Fruit fly (Drosophila melanogaster) whole organism, pupa: ENCODE measurements around the gene grnd.

ENCODE experiments used
- CG10348 ChIP-seq: fragments of 200-800 bp; sonication (Bioruptor generic); IDR thresholded peaks from 2 replicates; pipeline ENCODE4 v1.3.6; 2022; ENCODE audit warnings: missing biosample characterization, missing genetic modification characterization
- CG12605 ChIP-seq: fragments of 200-800 bp; sonication (Bioruptor generic); IDR thresholded peaks from 2 replicates; pipeline ENCODE4 v1.3.6; 2022; ENCODE audit warnings: missing biosample characterization, missing genetic modification characterization
- CG13204 ChIP-seq: fragments of 200-800 bp; sonication (Bioruptor generic); optimal IDR thresholded peaks from 2 replicates; lab custom pipeline; 2018; ENCODE audit warnings: missing biosample characterization, mild to moderate bottlenecking, missing genetic modification characterization, moderate library complexity
- CG14655 ChIP-seq: fragments of 200-800 bp; sonication (Bioruptor generic); optimal IDR thresholded peaks from 3 replicates; lab custom pipeline; 2017; ENCODE audit warnings: mild to moderate bottlenecking, missing biosample characterization, missing genetic modification reagents, missing genetic modification characterization
- CG15710 ChIP-seq: fragments of 200-800 bp; sonication (Bioruptor generic); optimal IDR thresholded peaks from 2 replicates; lab custom pipeline; 2018; ENCODE audit warnings: missing biosample characterization, mild to moderate bottlenecking, missing genetic modification characterization, moderate library complexity
- CG17806 ChIP-seq: fragments of 200-800 bp; sonication (Bioruptor generic); optimal IDR thresholded peaks from 2 replicates; lab custom pipeline; 2018; ENCODE audit warnings: missing biosample characterization, mild to moderate bottlenecking, missing genetic modification characterization, moderate library complexity
- CG32121 ChIP-seq: fragments of 200-800 bp; sonication (Bioruptor generic); IDR thresholded peaks from 2 replicates; pipeline ENCODE4 v1.3.6; 2022; ENCODE audit warnings: missing biosample characterization, missing genetic modification characterization
- CG34367 ChIP-seq: fragments of 200-800 bp; sonication (Bioruptor generic); optimal IDR thresholded peaks from 2 replicates; lab custom pipeline; 2018; ENCODE audit warnings: missing biosample characterization, mild to moderate bottlenecking, missing genetic modification characterization
- CG4496 ChIP-seq: fragments of 200-800 bp; sonication (Bioruptor generic); IDR thresholded peaks from 3 replicates; pipeline ENCODE4 v1.3.6; 2022; ENCODE audit warnings: missing biosample characterization, missing genetic modification characterization
- CG8159 ChIP-seq: fragments of 200-800 bp; sonication (Bioruptor generic); optimal IDR thresholded peaks from 3 replicates; lab custom pipeline; 2018; ENCODE audit warnings: missing biosample characterization, mild to moderate bottlenecking, missing genetic modification characterization, moderate library complexity
- CG8301 ChIP-seq: fragments of 200-800 bp; sonication (Bioruptor generic); optimal IDR thresholded peaks from 2 replicates; lab custom pipeline; 2018; ENCODE audit warnings: missing biosample characterization, mild to moderate bottlenecking, missing genetic modification characterization
- CG9948 ChIP-seq: fragments of 200-800 bp; sonication (Bioruptor generic); optimal IDR thresholded peaks from 2 replicates; lab custom pipeline; 2018; ENCODE audit warnings: missing biosample characterization, mild to moderate bottlenecking, missing genetic modification characterization, moderate library complexity
- D1 ChIP-seq: fragments of 200-800 bp; sonication (Bioruptor generic); optimal IDR thresholded peaks from 2 replicates; lab custom pipeline; 2018; ENCODE audit warnings: missing biosample characterization, mild to moderate bottlenecking, missing genetic modification characterization, moderate library complexity
- EcR ChIP-seq: fragments of 200-800 bp; sonication (Bioruptor generic); optimal IDR thresholded peaks from 3 replicates; lab custom pipeline; 2019; ENCODE audit warnings: missing biosample characterization, missing genetic modification characterization, mild to moderate bottlenecking, moderate library complexity, missing genetic modification reagents
- Ets98B ChIP-seq: fragments of 200-800 bp; sonication (Bioruptor generic); IDR thresholded peaks from 2 replicates; pipeline ENCODE4 v1.3.6; 2022; ENCODE audit warnings: missing biosample characterization, missing genetic modification characterization
- Pif1A ChIP-seq: fragments of 200-800 bp; sonication (Bioruptor generic); optimal IDR thresholded peaks from 3 replicates; lab custom pipeline; 2016; ENCODE audit warnings: missing biosample characterization, missing genetic modification characterization
- Pif1B ChIP-seq: fragments of 200-800 bp; sonication (Bioruptor generic); optimal IDR thresholded peaks from 3 replicates; lab custom pipeline; 2016; ENCODE audit warnings: missing biosample characterization, missing genetic modification characterization
- Snoo ChIP-seq: fragments of 200-800 bp; sonication (Bioruptor generic); optimal IDR thresholded peaks from 3 replicates; lab custom pipeline; 2017; ENCODE audit warnings: missing biosample characterization, mild to moderate bottlenecking, missing genetic modification characterization, inconsistent platforms
- fd96Ca ChIP-seq: fragments of 200-800 bp; sonication (Bioruptor generic); IDR thresholded peaks from 3 replicates; pipeline ENCODE4 v1.3.6; 2022; ENCODE audit warnings: missing biosample characterization, missing genetic modification characterization
- gl ChIP-seq: fragments of 200-800 bp; sonication (Bioruptor generic); optimal IDR thresholded peaks from 2 replicates; lab custom pipeline; 2018; ENCODE audit warnings: missing biosample characterization, mild to moderate bottlenecking, missing genetic modification characterization
- rn ChIP-seq: fragments of 200-800 bp; sonication (Bioruptor generic); IDR thresholded peaks from 2 replicates; pipeline ENCODE4 v1.3.6; 2022; ENCODE audit warnings: missing biosample characterization, missing genetic modification characterization

grnd gene

DNA sequence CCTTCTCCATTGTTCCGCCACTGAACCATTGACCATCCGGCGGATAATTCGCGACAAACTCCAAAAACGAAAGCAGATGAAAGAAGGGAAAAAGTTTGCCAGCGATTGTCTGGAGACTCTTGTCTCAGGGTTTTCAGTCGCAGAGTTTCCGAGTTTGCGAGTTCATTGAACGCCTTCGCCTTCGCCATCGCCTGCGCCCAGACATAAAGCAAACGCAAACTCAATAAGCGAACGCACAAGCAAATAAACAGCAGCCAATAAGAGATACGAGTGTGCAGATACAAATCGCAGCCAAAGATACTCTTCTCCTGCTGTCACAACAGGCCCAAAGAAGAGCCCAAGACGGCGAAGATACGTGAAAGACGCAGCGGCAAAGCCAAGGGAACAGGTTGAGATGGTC lies 18.5 kb upstream of the grnd start:
- TF ChIP-seq fd96Ca (GFP tag; lab: Robert Waterston, UW): 0 out of 3 replicates have a peak, but pooled peaks have one; percentile 10
- TF ChIP-seq CG12605 (GFP tag; lab: Robert Waterston, UW): no peak
- no peak for TF ChIP-seq CG34367 (tag; lab: Kevin White, UChicago)
- no peak for TF ChIP-seq CG10348 (GFP tag; lab: Robert Waterston, UW)
- TF ChIP-seq CG13204: no peak
- no peak for TF ChIP-seq CG8301 (tag; lab: Kevin White, UChicago)
- no peak for TF ChIP-seq CG9948
- TF ChIP-seq gl (tag; lab: Kevin White, UChicago): no peak
- TF ChIP-seq CG32121 (GFP tag; lab: Robert Waterston, UW): no peak
- TF ChIP-seq Pif1A (GFP tag; lab: Kevin White, UChicago): no peak
- TF ChIP-seq CG15710: no peak
- TF ChIP-seq EcR (GFP tag; lab: Kevin White, UChicago): peak; percentile 77
- TF ChIP-seq, all 21 proteins: peak for 2

DNA sequence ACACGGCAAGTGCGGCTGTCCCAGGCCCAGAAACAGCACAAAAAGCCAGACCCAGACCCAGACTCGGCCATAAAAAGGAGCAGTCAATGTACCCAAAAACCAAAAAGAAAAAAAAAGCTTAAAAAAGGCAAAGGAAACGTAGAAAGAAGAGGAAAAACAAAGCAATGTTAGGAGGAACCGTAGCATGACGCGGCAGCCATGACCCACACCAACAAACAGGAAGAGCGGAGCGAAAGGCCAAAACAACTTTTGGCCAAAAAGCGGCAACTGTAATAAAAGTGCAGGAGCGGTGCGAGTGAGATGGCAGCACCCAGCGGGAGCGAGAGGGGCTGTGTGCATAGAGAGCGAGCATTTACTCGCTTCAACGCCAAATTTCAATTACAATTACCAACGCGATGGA lies 17.8 kb upstream of the grnd start:
- TF ChIP-seq CG13204 (peak; percentile 37), fd96Ca (GFP tag; lab: Robert Waterston, UW) (peak; percentile 63; the same call in 1 of the 3 replicates), EcR (GFP tag; lab: Kevin White, UChicago) (peak; percentile 33), Pif1A (GFP tag; lab: Kevin White, UChicago) (peak; percentile 31), CG12605 (GFP tag; lab: Robert Waterston, UW) (peak; percentile 31; the same call in 1 of the 2 replicates), CG4496 (GFP tag; lab: Robert Waterston, UW) (peak; percentile 56; the same call in 2 of the 3 replicates), Snoo (tag; lab: Kevin White, UChicago) (no peak), CG14655 (GFP tag; lab: Kevin White, UChicago) (no peak)

DNA sequence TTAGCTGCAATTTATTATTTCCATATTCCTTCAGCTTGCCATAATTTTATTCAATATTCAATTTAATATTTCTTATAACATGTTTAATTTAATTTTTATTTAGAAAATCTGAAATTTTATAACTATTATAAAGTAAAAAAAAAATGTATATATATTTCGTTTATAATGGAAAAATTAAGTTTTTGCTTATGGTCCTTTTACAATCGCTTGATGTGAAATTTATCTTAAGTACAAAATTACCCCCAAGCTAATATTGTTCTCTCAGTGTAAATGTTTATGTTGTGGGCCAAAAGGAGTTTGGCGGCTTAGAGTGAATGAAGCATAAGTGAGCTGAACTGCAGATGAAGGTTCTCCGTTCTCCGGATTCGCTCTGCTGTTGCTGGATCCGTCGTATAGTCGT lies 17.2 kb upstream of the grnd start:
- TF ChIP-seq CG4496 (GFP tag; lab: Robert Waterston, UW): peak; percentile 7; the same call in 1 of the 3 replicates
- no peak for TF ChIP-seq Ets98B (GFP tag; lab: Robert Waterston, UW)
- no peak for TF ChIP-seq CG12605 (GFP tag; lab: Robert Waterston, UW)
- 0 out of 2 replicates have a peak, but pooled peaks have one; percentile 12 for TF ChIP-seq rn
- no peak for TF ChIP-seq Pif1A (GFP tag; lab: Kevin White, UChicago)
- peak; percentile 41 for TF ChIP-seq CG34367 (tag; lab: Kevin White, UChicago)
- peak; percentile 80 for TF ChIP-seq CG8159 (tag; lab: Kevin White, UChicago)
- TF ChIP-seq Pif1B (GFP tag; lab: Kevin White, UChicago): no peak
- TF ChIP-seq CG15710: peak; percentile 58
- TF ChIP-seq Snoo (tag; lab: Kevin White, UChicago): peak; percentile 45
- no peak for TF ChIP-seq EcR (GFP tag; lab: Kevin White, UChicago)
- no peak; the same call in 2 of the 3 replicates for TF ChIP-seq fd96Ca (GFP tag; lab: Robert Waterston, UW)
- peak; percentile 48 for TF ChIP-seq CG8301 (tag; lab: Kevin White, UChicago)
- TF ChIP-seq CG32121 (GFP tag; lab: Robert Waterston, UW): no peak
- no peak for TF ChIP-seq CG10348 (GFP tag; lab: Robert Waterston, UW)
- TF ChIP-seq CG13204: no peak
- peak; percentile 63 for TF ChIP-seq D1 (tag; lab: Kevin White, UChicago)
- TF ChIP-seq CG17806 (tag; lab: Kevin White, UChicago): peak; percentile 67
- TF ChIP-seq CG14655 (GFP tag; lab: Kevin White, UChicago): peak; percentile 70
- no peak for TF ChIP-seq gl (tag; lab: Kevin White, UChicago)
- peak; percentile 74 for TF ChIP-seq CG9948

DNA sequence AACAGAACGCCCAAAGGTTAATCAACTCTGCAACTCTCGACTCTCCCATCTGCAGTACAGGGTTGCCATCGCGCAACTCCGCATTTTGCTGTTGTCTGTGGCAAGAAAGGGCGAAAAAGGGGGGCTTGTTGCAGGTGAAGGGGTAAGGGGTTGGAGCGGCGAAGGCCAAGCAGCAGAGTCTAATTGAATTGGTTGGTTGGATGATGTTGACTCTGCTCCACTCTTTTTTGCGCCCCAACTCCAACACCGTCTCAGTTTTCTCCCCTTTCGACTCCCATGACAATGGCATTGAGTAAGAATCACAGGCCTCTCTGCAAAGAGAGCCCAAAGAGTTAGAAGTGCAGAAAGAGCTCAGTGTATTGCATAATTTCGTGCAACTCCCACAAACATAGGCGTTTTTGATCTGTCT lies 16.6 kb upstream of the grnd start:
- no peak for TF ChIP-seq CG34367 (tag; lab: Kevin White, UChicago)
- TF ChIP-seq Snoo (tag; lab: Kevin White, UChicago): no peak
- peak; percentile 25 for TF ChIP-seq CG8301 (tag; lab: Kevin White, UChicago)
- TF ChIP-seq EcR (GFP tag; lab: Kevin White, UChicago): peak; percentile 99
- TF ChIP-seq rn: peak; percentile 62
- TF ChIP-seq Ets98B (GFP tag; lab: Robert Waterston, UW): peak; percentile 79
- TF ChIP-seq CG4496 (GFP tag; lab: Robert Waterston, UW): peak; percentile 71
- peak; percentile 31 for TF ChIP-seq CG14655 (GFP tag; lab: Kevin White, UChicago)
- TF ChIP-seq CG15710: no peak
- peak; percentile 15 for TF ChIP-seq Pif1A (GFP tag; lab: Kevin White, UChicago)
- no peak for TF ChIP-seq CG13204
- no peak for TF ChIP-seq CG17806 (tag; lab: Kevin White, UChicago)
- peak; percentile 75; the same call in 2 of the 3 replicates for TF ChIP-seq fd96Ca (GFP tag; lab: Robert Waterston, UW)

DNA sequence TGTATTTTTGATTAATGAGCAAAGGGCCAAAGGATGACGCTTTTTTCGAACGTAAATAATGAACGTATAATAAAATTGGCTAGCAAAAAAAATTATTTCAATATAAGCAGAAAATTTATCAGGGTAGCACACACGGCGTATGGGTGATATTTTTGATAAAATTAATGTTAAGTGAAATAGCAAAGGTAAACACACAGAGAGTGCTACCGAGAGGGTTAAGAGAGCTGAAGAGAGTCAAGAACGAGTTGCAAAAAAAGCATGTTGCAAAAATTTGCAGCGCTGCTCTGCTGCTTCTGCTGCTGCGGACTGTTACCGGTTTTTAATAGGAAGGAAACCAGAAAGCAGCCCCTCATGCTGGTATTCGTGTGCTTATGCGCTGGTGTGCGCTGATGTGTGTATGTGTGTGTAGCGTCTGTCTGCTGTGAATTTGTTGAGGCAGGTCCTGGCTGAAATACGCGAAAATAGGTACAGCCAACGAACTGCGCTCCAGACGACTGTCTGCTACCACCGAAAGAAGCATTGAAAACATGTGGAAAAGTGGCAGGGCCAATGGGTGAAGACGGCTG lies 15.6 kb upstream of the grnd start:
- TF ChIP-seq CG14655 (GFP tag; lab: Kevin White, UChicago) (no peak), EcR (GFP tag; lab: Kevin White, UChicago) (peak; percentile 91), Snoo (tag; lab: Kevin White, UChicago) (peak; percentile 47), CG32121 (GFP tag; lab: Robert Waterston, UW) (no peak), CG17806 (tag; lab: Kevin White, UChicago) (no peak), Pif1A (GFP tag; lab: Kevin White, UChicago) (no peak), CG4496 (GFP tag; lab: Robert Waterston, UW) (peak; percentile 57; the same call in 1 of the 3 replicates)

DNA sequence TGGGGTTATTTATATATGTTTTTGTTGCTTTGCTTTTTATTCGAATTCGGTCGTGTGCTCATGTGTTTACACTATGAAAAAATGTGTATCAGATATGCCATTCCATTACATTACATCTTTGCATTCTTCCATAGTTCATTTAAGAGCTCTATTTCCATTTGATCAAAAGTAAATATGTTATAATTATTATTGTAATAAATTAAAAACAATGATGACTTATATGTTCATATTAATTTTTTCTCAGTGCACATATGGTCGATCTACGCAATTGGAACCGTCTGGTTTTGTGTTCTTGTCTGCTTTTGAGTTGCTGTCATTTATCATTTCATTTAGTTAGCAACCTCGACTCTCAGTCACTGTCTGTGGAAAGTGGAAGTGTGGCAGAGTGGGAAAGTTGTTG lies 7.8 kb upstream of the grnd start:
- TF ChIP-seq Ets98B (GFP tag; lab: Robert Waterston, UW): peak; percentile 72
- TF ChIP-seq CG4496 (GFP tag; lab: Robert Waterston, UW): peak; percentile 85
- no peak for TF ChIP-seq CG10348 (GFP tag; lab: Robert Waterston, UW)
- peak; percentile 78 for TF ChIP-seq Pif1B (GFP tag; lab: Kevin White, UChicago)
- 0 out of 3 replicates have a peak, but pooled peaks have one; percentile 25 for TF ChIP-seq fd96Ca (GFP tag; lab: Robert Waterston, UW)
- TF ChIP-seq rn: peak; percentile 74
- peak; percentile 75 for TF ChIP-seq Snoo (tag; lab: Kevin White, UChicago)
- TF ChIP-seq gl (tag; lab: Kevin White, UChicago): peak; percentile 77
- peak; percentile 86 for TF ChIP-seq CG34367 (tag; lab: Kevin White, UChicago)
- TF ChIP-seq CG17806 (tag; lab: Kevin White, UChicago): peak; percentile 89
- TF ChIP-seq D1 (tag; lab: Kevin White, UChicago): peak; percentile 73
- TF ChIP-seq CG32121 (GFP tag; lab: Robert Waterston, UW): peak; percentile 47; the same call in 1 of the 2 replicates
- TF ChIP-seq CG8159 (tag; lab: Kevin White, UChicago): peak; percentile 93
- peak; percentile 87 for TF ChIP-seq CG9948
- peak; percentile 76 for TF ChIP-seq CG13204
- TF ChIP-seq CG14655 (GFP tag; lab: Kevin White, UChicago): peak; percentile 73
- TF ChIP-seq CG12605 (GFP tag; lab: Robert Waterston, UW): peak; percentile 63
- TF ChIP-seq EcR (GFP tag; lab: Kevin White, UChicago): peak; percentile 78
- peak; percentile 85 for TF ChIP-seq Pif1A (GFP tag; lab: Kevin White, UChicago)
- peak; percentile 94 for TF ChIP-seq CG15710
- TF ChIP-seq CG8301 (tag; lab: Kevin White, UChicago): peak; percentile 64
- TF ChIP-seq, all 21 proteins: peak for 20
